Worm (Caenorhabditis elegans) whole organism, mixed stage, embryonic: ENCODE data around the gene F57C2.4.

ENCODE experiments used
- bed-3 ChIP-seq: fragments of 200-800 bp; sonication (Bioruptor generic); optimal IDR thresholded peaks from 3 replicates; lab custom pipeline; 2018; ENCODE audit warnings: mild to moderate bottlenecking, missing genetic modification characterization, moderate library complexity, missing compliant biosample characterization
- blmp-1 ChIP-seq: fragments of 150-350 bp; optimal IDR thresholded peaks from 2 replicates; lab custom pipeline; 2014; ENCODE audit warnings: missing biosample characterization, missing genetic modification characterization
- ceh-39 ChIP-seq: fragments of 150-350 bp; optimal IDR thresholded peaks from 2 replicates; lab custom pipeline; 2014; ENCODE audit warnings: missing biosample characterization, missing genetic modification characterization
- ceh-43 ChIP-seq: fragments of 200-800 bp; sonication (Bioruptor generic); optimal IDR thresholded peaks from 2 replicates; lab custom pipeline; 2018; ENCODE audit warnings: mild to moderate bottlenecking, missing genetic modification characterization, moderate library complexity, missing compliant biosample characterization
- cnd-1 ChIP-seq: fragments of 200-800 bp; sonication (Bioruptor generic); optimal IDR thresholded peaks from 2 replicates; lab custom pipeline; 2018; ENCODE audit warnings: mild to moderate bottlenecking, missing genetic modification characterization, missing compliant biosample characterization
- elt-3 ChIP-seq: fragments of 150-350 bp; optimal IDR thresholded peaks from 2 replicates; lab custom pipeline; 2014; ENCODE audit warnings: missing biosample characterization, missing genetic modification characterization
- flh-1 ChIP-seq: fragments of 200-800 bp; sonication (Bioruptor generic); optimal IDR thresholded peaks from 2 replicates; lab custom pipeline; 2018; ENCODE audit warnings: mild to moderate bottlenecking, missing genetic modification characterization, moderate library complexity, missing compliant biosample characterization
- ham-2 ChIP-seq: fragments of 200-800 bp; sonication (Bioruptor generic); optimal IDR thresholded peaks from 2 replicates; lab custom pipeline; 2018; ENCODE audit warnings: mild to moderate bottlenecking, missing genetic modification characterization, missing compliant biosample characterization
- lin-13 ChIP-seq: fragments of 150-350 bp; optimal IDR thresholded peaks from 2 replicates; lab custom pipeline; 2014; ENCODE audit warnings: missing biosample characterization, missing genetic modification characterization
- lsy-2 ChIP-seq: fragments of 150-350 bp; optimal IDR thresholded peaks from 2 replicates; lab custom pipeline; 2014; ENCODE audit warnings: missing biosample characterization, missing genetic modification characterization
- mls-2 ChIP-seq: sonication (generic microtip); optimal IDR thresholded peaks from 2 replicates; lab custom pipeline; 2016; ENCODE audit warnings: mild to moderate bottlenecking, missing genetic modification characterization, moderate library complexity, missing compliant biosample characterization
- nhr-237 ChIP-seq: fragments of 150-350 bp; optimal IDR thresholded peaks from 2 replicates; lab custom pipeline; 2014; ENCODE audit warnings: missing biosample characterization, missing genetic modification characterization
- nhr-28 ChIP-seq: fragments of 150-350 bp; optimal IDR thresholded peaks from 2 replicates; lab custom pipeline; 2014; ENCODE audit warnings: missing biosample characterization, missing genetic modification characterization
- nhr-76 ChIP-seq: sonication (generic microtip); optimal IDR thresholded peaks from 2 replicates; lab custom pipeline; 2017; ENCODE audit warnings: missing biosample characterization, missing genetic modification characterization
- pha-4 ChIP-seq: fragments of 150-350 bp; optimal IDR thresholded peaks from 2 replicates; lab custom pipeline; 2018; ENCODE audit warnings: missing biosample characterization, missing genetic modification reagents, missing genetic modification characterization
- snpc-4 ChIP-seq: fragments of 150-350 bp; optimal IDR thresholded peaks from 2 replicates; lab custom pipeline; 2014; ENCODE audit warnings: missing biosample characterization, missing genetic modification characterization
- sptf-1 ChIP-seq: sonication (generic microtip); optimal IDR thresholded peaks from 2 replicates; lab custom pipeline; 2017; ENCODE audit warnings: mild to moderate bottlenecking, missing genetic modification characterization, moderate library complexity, missing compliant biosample characterization
- tbx-8 ChIP-seq: fragments of 200-800 bp; sonication (Bioruptor generic); optimal IDR thresholded peaks from 2 replicates; lab custom pipeline; 2018; ENCODE audit warnings: mild to moderate bottlenecking, missing genetic modification characterization, moderate library complexity, missing compliant biosample characterization
- unc-39 ChIP-seq: fragments of 150-350 bp; optimal IDR thresholded peaks from 2 replicates; lab custom pipeline; 2014; ENCODE audit warnings: missing biosample characterization, missing genetic modification characterization
- unc-62 ChIP-seq: fragments of 150-350 bp; optimal IDR thresholded peaks from 2 replicates; lab custom pipeline; 2014; ENCODE audit warnings: missing biosample characterization, missing genetic modification reagents, missing genetic modification characterization
- zip-8 ChIP-seq: fragments of 150-350 bp; optimal IDR thresholded peaks from 2 replicates; lab custom pipeline; 2014; ENCODE audit warnings: missing biosample characterization, missing genetic modification characterization

F57C2.4 gene

DNA sequence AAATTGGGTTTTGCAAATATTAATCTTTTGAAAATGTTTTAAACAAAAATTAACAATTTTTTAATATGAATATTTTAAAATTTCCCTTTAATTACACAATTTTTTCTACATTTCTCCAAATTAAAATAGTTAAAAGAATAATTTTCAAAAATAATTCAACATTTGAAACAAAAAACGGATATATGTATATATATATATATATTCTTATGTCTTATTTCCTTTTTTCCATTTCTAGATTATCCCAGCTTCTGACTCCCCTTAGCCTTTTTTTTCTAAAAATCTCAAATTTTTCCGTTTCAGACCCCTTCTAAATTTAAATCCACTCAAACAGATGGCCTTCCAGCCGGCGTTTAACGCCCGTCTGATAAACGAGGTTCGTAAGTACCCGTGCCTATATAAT is 48.2 kb downstream of the F57C2.4 start, which contains the start of gene madf-5:
Gene madf-5 (plus strand): TSS at position 301 of the 400 bp plus-strand sequence.
- TF ChIP-seq nhr-76 = no peak
- no peak for TF ChIP-seq sptf-1
- TF ChIP-seq unc-62 (GFP tag; lab: Kevin White, UChicago) = no peak
- TF ChIP-seq unc-39 (tag; lab: Kevin White, UChicago) = no peak
- no peak for TF ChIP-seq snpc-4
- no peak for TF ChIP-seq cnd-1 (tag; lab: Kevin White, UChicago)
- no peak for TF ChIP-seq ceh-43
- TF ChIP-seq ham-2 (GFP tag; lab: Kevin White, UChicago) = no peak
- no peak for TF ChIP-seq blmp-1 (tag; lab: Kevin White, UChicago)
- TF ChIP-seq ceh-39 = no peak

ce11 chrII:14574790-14575189 is 49.7 kb downstream of the F57C2.4 start:
- TF ChIP-seq nhr-28 (tag; lab: Kevin White, UChicago) (no peak), elt-3 (tag; lab: Kevin White, UChicago) (no peak), pha-4 (tag; lab: Kevin White, UChicago) (no peak), ceh-39 (no peak), nhr-237 (tag; lab: Kevin White, UChicago) (no peak), lin-13 (tag; lab: Kevin White, UChicago) (no peak), bed-3 (GFP tag; lab: Kevin White, UChicago) (no peak), unc-39 (tag; lab: Kevin White, UChicago) (no peak), zip-8 (tag; lab: Kevin White, UChicago) (no peak), lsy-2 (tag; lab: Kevin White, UChicago) (no peak), mls-2 (tag; lab: Kevin White, UChicago) (no peak), flh-1 (GFP tag; lab: Kevin White, UChicago) (no peak), tbx-8 (GFP tag; lab: Kevin White, UChicago) (no peak), ceh-43 (no peak), unc-62 (GFP tag; lab: Kevin White, UChicago) (no peak), nhr-76 (no peak)
